Worm (Caenorhabditis elegans) whole organism, late embryonic: Measurements from ENCODE around the gene F10E9.4.

Experiments
- C38D4.7 ChIP-seq: fragments of 200-800 bp; sonication (Bioruptor generic); optimal IDR thresholded peaks from 2 replicates; lab custom pipeline; 2018; ENCODE audit warnings: mild to moderate bottlenecking, missing genetic modification characterization, moderate library complexity, missing compliant biosample characterization
- K02D7.2 ChIP-seq: sonication (generic microtip); optimal IDR thresholded peaks from 2 replicates; lab custom pipeline; 2017; ENCODE audit warnings: mild to moderate bottlenecking, missing genetic modification characterization, missing compliant biosample characterization
- T23F11.4 ChIP-seq: fragments of 200-800 bp; sonication (Bioruptor generic); optimal IDR thresholded peaks from 2 replicates; lab custom pipeline; 2018; ENCODE audit warnings: mild to moderate bottlenecking, missing genetic modification characterization, missing compliant biosample characterization
- elt-2 ChIP-seq: sonication (generic microtip); optimal IDR thresholded peaks from 2 replicates; lab custom pipeline; 2016; ENCODE audit warnings: missing genetic modification reagents, missing genetic modification characterization, missing compliant biosample characterization
- fkh-10 ChIP-seq: fragments of 150-350 bp; optimal IDR thresholded peaks from 2 replicates; lab custom pipeline; 2014; ENCODE audit warnings: missing biosample characterization, missing genetic modification reagents, missing genetic modification characterization
- npax-4 ChIP-seq: sonication (generic microtip); optimal IDR thresholded peaks from 2 replicates; lab custom pipeline; 2016; ENCODE audit warnings: missing genetic modification characterization, missing compliant biosample characterization
- rnt-1 ChIP-seq: sonication (generic microtip); optimal IDR thresholded peaks from 2 replicates; lab custom pipeline; 2016; ENCODE audit warnings: missing genetic modification characterization, missing compliant biosample characterization
- sdc-2 ChIP-seq: sonication (generic microtip); optimal IDR thresholded peaks from 2 replicates; lab custom pipeline; 2016; ENCODE audit warnings: missing genotype, missing genetic modification characterization, missing compliant biosample characterization
- syd-9 ChIP-seq: sonication (generic microtip); optimal IDR thresholded peaks from 2 replicates; lab custom pipeline; 2016; ENCODE audit warnings: mild to moderate bottlenecking, missing genetic modification characterization, moderate library complexity, missing compliant biosample characterization
- tbx-2 ChIP-seq: sonication (generic microtip); optimal IDR thresholded peaks from 2 replicates; lab custom pipeline; 2016; ENCODE audit warnings: missing genetic modification characterization, missing compliant biosample characterization
- tbx-7 ChIP-seq: sonication (generic microtip); optimal IDR thresholded peaks from 2 replicates; lab custom pipeline; 2016; ENCODE audit warnings: missing genotype, missing genetic modification characterization, missing compliant biosample characterization
- zip-5 ChIP-seq: sonication (generic microtip); optimal IDR thresholded peaks from 2 replicates; lab custom pipeline; 2016; ENCODE audit warnings: missing genetic modification characterization, missing compliant biosample characterization
- ztf-16 ChIP-seq: sonication (generic microtip); optimal IDR thresholded peaks from 2 replicates; lab custom pipeline; 2017; ENCODE audit warnings: missing genetic modification characterization, missing compliant biosample characterization

ce11 chrIII:8278801-8279200 is 29.5 kb upstream of the F10E9.4 start, which contains the start of gene mig-10:
- TF ChIP-seq sdc-2 (tag; lab: Kevin White, UChicago), result no peak
- no peak for TF ChIP-seq zip-5 (tag; lab: Kevin White, UChicago)
- TF ChIP-seq tbx-7 (tag; lab: Kevin White, UChicago), result no peak
- no peak for TF ChIP-seq fkh-10
- TF ChIP-seq K02D7.2 (tag; lab: Kevin White, UChicago), result no peak
- no peak for TF ChIP-seq elt-2 (tag; lab: Kevin White, UChicago)
- no peak for TF ChIP-seq tbx-2 (tag; lab: Kevin White, UChicago)
- no peak for TF ChIP-seq C38D4.7 (GFP tag; lab: Kevin White, UChicago)
- TF ChIP-seq syd-9 (tag; lab: Kevin White, UChicago), result no peak
- TF ChIP-seq rnt-1 (tag; lab: Kevin White, UChicago), result no peak
- TF ChIP-seq T23F11.4 (GFP tag; lab: Kevin White, UChicago), result no peak
- no peak for TF ChIP-seq ztf-16 (tag; lab: Kevin White, UChicago)
- TF ChIP-seq npax-4, result no peak
